Worm (Caenorhabditis elegans) whole organism, late embryonic: ENCODE measurements around the gene T04F3.1.

ENCODE experiments used
- F13H6.1 ChIP-seq: sonication (generic microtip); optimal IDR thresholded peaks from 2 replicates; lab custom pipeline; 2016; ENCODE audit warnings: missing genetic modification characterization, missing compliant biosample characterization
- K02D7.2 ChIP-seq: sonication (generic microtip); optimal IDR thresholded peaks from 2 replicates; lab custom pipeline; 2017; ENCODE audit warnings: mild to moderate bottlenecking, missing genetic modification characterization, missing compliant biosample characterization
- T23F11.4 ChIP-seq: fragments of 200-800 bp; sonication (Bioruptor generic); optimal IDR thresholded peaks from 2 replicates; lab custom pipeline; 2018; ENCODE audit warnings: mild to moderate bottlenecking, missing genetic modification characterization, missing compliant biosample characterization
- ceh-2 ChIP-seq: sonication (generic microtip); optimal IDR thresholded peaks from 2 replicates; lab custom pipeline; 2016; ENCODE audit warnings: missing genotype, missing genetic modification characterization, missing compliant biosample characterization
- ceh-34 ChIP-seq: sonication (generic microtip); optimal IDR thresholded peaks from 2 replicates; lab custom pipeline; 2016; ENCODE audit warnings: mild to moderate bottlenecking, missing genetic modification characterization, missing compliant biosample characterization
- mec-3 ChIP-seq: sonication (generic microtip); optimal IDR thresholded peaks from 2 replicates; lab custom pipeline; 2016; ENCODE audit warnings: borderline replicate concordance, missing genetic modification characterization, missing compliant biosample characterization
- pqm-1 ChIP-seq: sonication (generic microtip); optimal IDR thresholded peaks from 2 replicates; lab custom pipeline; 2016; ENCODE audit warnings: missing genetic modification characterization, missing compliant biosample characterization
- pros-1 ChIP-seq: fragments of 150-350 bp; optimal IDR thresholded peaks from 2 replicates; lab custom pipeline; 2014; ENCODE audit warnings: missing biosample characterization, missing genetic modification reagents, missing genetic modification characterization

DNA sequence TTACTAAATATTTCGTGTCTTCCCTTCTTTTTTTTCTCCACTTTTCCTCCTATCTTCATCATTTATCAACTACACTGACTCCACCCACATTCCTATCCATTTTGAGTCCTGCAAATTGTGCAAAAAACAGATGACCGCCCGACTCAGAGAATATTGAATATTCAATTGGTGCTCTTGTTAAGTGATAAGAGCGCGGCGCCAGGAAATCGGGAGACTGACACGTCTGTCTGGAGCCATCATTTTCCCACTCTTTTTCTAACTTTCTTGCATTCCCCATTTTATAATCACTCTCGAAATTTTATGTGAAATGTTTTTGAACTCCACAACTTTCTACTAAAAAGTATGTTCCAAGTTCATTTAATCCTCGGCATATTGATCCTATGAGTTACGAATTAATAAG, 16.0 kb downstream of the T04F3.1 start:
- TF ChIP-seq ceh-34 (no peak), T23F11.4 (GFP tag; lab: Kevin White, UChicago) (no peak), F13H6.1 (no peak), pqm-1 (no peak), mec-3 (no peak), ceh-2 (tag; lab: Kevin White, UChicago) (no peak), K02D7.2 (tag; lab: Kevin White, UChicago) (no peak), pros-1 (tag; lab: Kevin White, UChicago) (no peak)
